Fruit fly (Drosophila melanogaster) Kc167 (cell line): ENCODE measurements around the gene Bulli.

Experiments used
- Myc ChIP-seq: fragments of >200 bp; optimal IDR thresholded peaks from 2 replicates; lab custom pipeline; 2017; ENCODE audit warnings: missing external identifiers
- Sin3A ChIP-seq: fragments of >200 bp; optimal IDR thresholded peaks from 2 replicates; lab custom pipeline; 2018; ENCODE audit warnings: missing external identifiers
- insv ChIP-seq: fragments of >200 bp; optimal IDR thresholded peaks from 3 replicates; lab custom pipeline; 2018; ENCODE audit warnings: missing external identifiers
- psq ChIP-seq: fragments of >200 bp; optimal IDR thresholded peaks from 2 replicates; lab custom pipeline; 2017; ENCODE audit warnings: missing external identifiers

dm6 chr3L:6447708-6448107 is 40.8 kb upstream of the Bulli start:
- TF ChIP-seq Sin3A (lab: Kevin White, UChicago): no peak
- TF ChIP-seq psq: no peak
- TF ChIP-seq Myc (lab: Kevin White, UChicago): no peak
- no peak for TF ChIP-seq insv (lab: Kevin White, UChicago)
